Fruit fly (Drosophila melanogaster) S2 (cell line): Measurements from ENCODE around the gene Ythdc1.

ENCODE experiments used
- CG8478 ChIP-seq: fragments of >200 bp; optimal IDR thresholded peaks from 2 replicates; lab custom pipeline; 2018
- CTCF ChIP-seq, 2 experiments: fragments of >200 bp; optimal IDR thresholded peaks; 2 replicates each; lab custom pipeline; 2018

dm6 chr3L:3410978-3411629, 37.1 kb upstream of the Ythdc1 start:
- TF ChIP-seq CG8478 = no peak
- TF ChIP-seq CTCF (optimal IDR thresholded peaks at IDR 0.05; lab: Kevin White, UChicago) = no peak
